In genomic region chr3L:7961973-7962753, dm6 we compare ENCODE assay signal across 5 fruit fly cellular contexts.
TF ChIP-seq lines count a peak whose summit lies in the region.

No protein-coding gene starts in this region.

- TF ChIP-seq CTCF in whole organism, embryonic (GFP tag; optimal IDR thresholded peaks at IDR 0.05; lab: Kevin White, UChicago) = no peak

TF ChIP-seq in whole organism, adult, 20 proteins besides CTCF, POLR2A, EP300 and RAD21:
- TF ChIP-seq CG7101 (tag; optimal IDR thresholded peaks at IDR 0.05; lab: Kevin White, UChicago) (no peak), cnc (optimal IDR thresholded peaks at IDR 0.05; lab: Kevin White, UChicago) (no peak), CG7045 (GFP tag; optimal IDR thresholded peaks at IDR 0.05; lab: Kevin White, UChicago) (no peak), ovo (GFP tag; optimal IDR thresholded peaks at IDR 0.05; lab: Kevin White, UChicago) (no peak), cic (GFP tag; optimal IDR thresholded peaks at IDR 0.05; lab: Kevin White, UChicago) (peak; percentile 34), CG12768 (GFP tag; optimal IDR thresholded peaks at IDR 0.05; lab: Kevin White, UChicago) (peak; percentile 60), bab1 (GFP tag; optimal IDR thresholded peaks at IDR 0.05; lab: Kevin White, UChicago) (no peak), CG14711 (tag; optimal IDR thresholded peaks at IDR 0.05; lab: Kevin White, UChicago) (no peak), kay (GFP tag; lab: Kevin White, UChicago; ENCODE audit: borderline replicate concordance) (no peak), toe (GFP tag; optimal IDR thresholded peaks at IDR 0.05; lab: Kevin White, UChicago) (no peak), Crg-1 (GFP tag; optimal IDR thresholded peaks at IDR 0.05; lab: Kevin White, UChicago) (no peak), CG11617 (GFP tag; optimal IDR thresholded peaks at IDR 0.05; lab: Kevin White, UChicago) (peak; percentile 22), Hr96 (GFP tag; optimal IDR thresholded peaks at IDR 0.05; lab: Kevin White, UChicago) (peak; percentile 1)

TF ChIP-seq in whole organism, embryonic, 481 proteins besides CTCF, POLR2A, EP300 and RAD21 (continues in another document):
- TF ChIP-seq CG11247 (GFP tag; IDR thresholded peaks at IDR 0.05; lab: Robert Waterston, UW) (no peak), CG15269 (tag; optimal IDR thresholded peaks at IDR 0.05; lab: Kevin White, UChicago) (peak; percentile 6), Doc2 (GFP tag; IDR thresholded peaks at IDR 0.05; lab: Robert Waterston, UW) (no peak), mirr (GFP tag; optimal IDR thresholded peaks at IDR 0.05; lab: Kevin White, UChicago) (peak; percentile 54), chm (GFP tag; IDR thresholded peaks at IDR 0.05; lab: Robert Waterston, UW) (0 out of 2 replicates have a peak, but pooled peaks have one; percentile 21), Sox100B (GFP tag; optimal IDR thresholded peaks at IDR 0.05; lab: Kevin White, UChicago) (peak; percentile 54), gsb-n (tag; optimal IDR thresholded peaks at IDR 0.05; lab: Kevin White, UChicago) (no peak), Meics (GFP tag; optimal IDR thresholded peaks at IDR 0.05; lab: Kevin White, UChicago) (peak; percentile 11), D19A (tag; optimal IDR thresholded peaks at IDR 0.05; lab: Kevin White, UChicago) (peak; percentile 44), sqz (GFP tag; optimal IDR thresholded peaks at IDR 0.05; lab: Kevin White, UChicago) (peak; percentile 63), CG15601 (tag; optimal IDR thresholded peaks at IDR 0.05; lab: Kevin White, UChicago) (peak; percentile 47), CG12391 (tag; optimal IDR thresholded peaks at IDR 0.05; lab: Kevin White, UChicago) (peak; percentile 33), chinmo (GFP tag; IDR thresholded peaks at IDR 0.05; lab: Robert Waterston, UW; ENCODE audit: partially characterized antibody) (0 out of 4 replicates have a peak, but pooled peaks have one; percentile 29), grau (tag; optimal IDR thresholded peaks at IDR 0.05; lab: Kevin White, UChicago) (peak; percentile 35), Hr51 (GFP tag; optimal IDR thresholded peaks at IDR 0.05; lab: Kevin White, UChicago) (peak in 1 of 2 experiments; percentile 46), CG1603 (tag; optimal IDR thresholded peaks at IDR 0.05; lab: Kevin White, UChicago) (peak; percentile 15), Antp (GFP tag; optimal IDR thresholded peaks at IDR 0.05; lab: Kevin White, UChicago) (no peak), CG9437 (GFP tag; optimal IDR thresholded peaks at IDR 0.05; lab: Kevin White, UChicago) (peak; percentile 26), pb (GFP tag; optimal IDR thresholded peaks at IDR 0.05; lab: Kevin White, UChicago) (no peak)

TF ChIP-seq in whole organism, prepupa, 60 proteins besides CTCF, POLR2A, EP300 and RAD21:
- TF ChIP-seq CG32006 (GFP tag; optimal IDR thresholded peaks at IDR 0.05; lab: Kevin White, UChicago) (no peak), Smox (GFP tag; optimal IDR thresholded peaks at IDR 0.05; lab: Kevin White, UChicago) (no peak), Eip78C (GFP tag; lab: Kevin White, UChicago) (peak; percentile 32), fkh (GFP tag; optimal IDR thresholded peaks at IDR 0.05; lab: Kevin White, UChicago) (peak; percentile 85)

TF ChIP-seq in whole organism, pupa, 21 proteins besides CTCF, POLR2A, EP300 and RAD21:
- TF ChIP-seq CG8159 (tag; optimal IDR thresholded peaks at IDR 0.05; lab: Kevin White, UChicago) (peak; percentile 19), CG34367 (tag; optimal IDR thresholded peaks at IDR 0.05; lab: Kevin White, UChicago) (no peak)

TF ChIP-seq in whole organism, wandering third instar larva, 38 proteins besides CTCF, POLR2A, EP300 and RAD21:
- no peak for TF ChIP-seq rgr (GFP tag; optimal IDR thresholded peaks at IDR 0.05; lab: Kevin White, UChicago)
- no peak for TF ChIP-seq Rel (GFP tag; optimal IDR thresholded peaks at IDR 0.05; lab: Kevin White, UChicago)
- TF ChIP-seq Rel (tag; optimal IDR thresholded peaks at IDR 0.05; lab: Kevin White, UChicago) = peak; percentile 1
